Worm (Caenorhabditis elegans) whole organism, midembryonic: ENCODE measurements around the gene glrx-5.
A peak's percentile ranks its signal among the peaks of the same experiment; 100 is the strongest.

Experiments used
- cog-1 ChIP-seq: sonication (generic microtip); optimal IDR thresholded peaks from 2 replicates; lab custom pipeline; 2016; ENCODE audit warnings: missing genetic modification characterization, missing compliant biosample characterization
- ztf-23 ChIP-seq: fragments of 200-800 bp; sonication (Bioruptor generic); IDR thresholded peaks from 2 replicates; pipeline ENCODE4 v1.3.6; 2022; ENCODE audit warnings: missing genetic modification reagents, missing genetic modification characterization, missing compliant biosample characterization

ce11 chrIII:12414533-12414932, 40.9 kb upstream of the glrx-5 start:
- 0 out of 2 replicates have a peak, but pooled peaks have one; percentile 24 for TF ChIP-seq ztf-23 (GFP tag; lab: Robert Waterston, UW)
- TF ChIP-seq cog-1: no peak
